Fruit fly (Drosophila melanogaster) whole organism, embryonic: ENCODE results near the gene Myo95E.
A peak's percentile ranks its signal among the peaks of the same experiment; 100 is the strongest.

ENCODE experiments used
- BtbVII ChIP-seq: fragments of 200-800 bp; sonication (Bioruptor generic); optimal IDR thresholded peaks from 3 replicates; lab custom pipeline; 2017; ENCODE audit warnings: missing biosample characterization, mild to moderate bottlenecking, missing genetic modification characterization
- CG1024 ChIP-seq: fragments of 200-800 bp; sonication (Bioruptor generic); IDR thresholded peaks from 2 replicates; pipeline ENCODE4 v1.3.6; 2022; ENCODE audit warnings: missing biosample characterization, missing genetic modification characterization
- CG11398 ChIP-seq: fragments of 200-800 bp; sonication (Bioruptor generic); optimal IDR thresholded peaks from 2 replicates; lab custom pipeline; 2016; ENCODE audit warnings: missing biosample characterization, missing genetic modification characterization
- CG12104 ChIP-seq: fragments of 200-800 bp; sonication (Bioruptor generic); optimal IDR thresholded peaks from 3 replicates; lab custom pipeline; 2016; ENCODE audit warnings: missing biosample characterization, missing genetic modification characterization
- CG12236 ChIP-seq: fragments of 200-800 bp; sonication (Bioruptor generic); optimal IDR thresholded peaks from 2 replicates; lab custom pipeline; 2016; ENCODE audit warnings: missing biosample characterization, missing genetic modification characterization
- CG12659 ChIP-seq: fragments of 200-800 bp; sonication (Bioruptor generic); optimal IDR thresholded peaks from 3 replicates; lab custom pipeline; 2017; ENCODE audit warnings: mild to moderate bottlenecking, missing biosample characterization, missing genetic modification reagents, missing genetic modification characterization
- CG15514 ChIP-seq: fragments of 200-800 bp; sonication (Bioruptor generic); optimal IDR thresholded peaks from 3 replicates; lab custom pipeline; 2017; ENCODE audit warnings: missing biosample characterization, missing genetic modification characterization, mild to moderate bottlenecking, moderate library complexity, missing genetic modification reagents
- CG2116 ChIP-seq: fragments of 200-800 bp; sonication (Bioruptor generic); optimal IDR thresholded peaks from 3 replicates; lab custom pipeline; 2018; ENCODE audit warnings: missing biosample characterization, mild to moderate bottlenecking, missing genetic modification characterization
- CG2712 ChIP-seq: fragments of 200-800 bp; optimal IDR thresholded peaks from 3 replicates; lab custom pipeline; 2019; ENCODE audit warnings: missing biosample characterization, mild to moderate bottlenecking, missing genetic modification characterization, moderate library complexity
- CG31441 ChIP-seq: fragments of 200-800 bp; sonication (Bioruptor generic); IDR thresholded peaks from 2 replicates; pipeline ENCODE4 v1.3.6; 2022; ENCODE audit warnings: missing biosample characterization, missing genetic modification characterization
- CG32772 ChIP-seq: fragments of 200-800 bp; sonication (Bioruptor generic); IDR thresholded peaks from 2 replicates; pipeline ENCODE4 v1.3.6; 2022; ENCODE audit warnings: missing biosample characterization, missing genetic modification characterization
- CG4820 ChIP-seq: fragments of 200-800 bp; sonication (Bioruptor generic); optimal IDR thresholded peaks from 3 replicates; lab custom pipeline; 2016; ENCODE audit warnings: missing biosample characterization, missing genetic modification characterization
- CG5953 ChIP-seq: fragments of 200-800 bp; sonication (Bioruptor generic); IDR thresholded peaks from 2 replicates; pipeline ENCODE4 v1.3.6; 2022; ENCODE audit warnings: missing biosample characterization, missing genetic modification characterization
- CG6689 ChIP-seq: fragments of 200-800 bp; sonication (Bioruptor generic); IDR thresholded peaks from 2 replicates; pipeline ENCODE4 v1.3.6; 2022; ENCODE audit warnings: missing biosample characterization, missing genetic modification characterization
- CG8290 ChIP-seq, 3 experiments: fragments of 200-800 bp; sonication (Bioruptor generic); optimal IDR thresholded peaks; 2 replicates each; lab custom pipeline; 2016 to 2019; ENCODE audit warnings: missing biosample characterization in 3 of 3, missing genetic modification characterization in 3 of 3, mild to moderate bottlenecking in 2 of 3, moderate library complexity in 1 of 3
- CG8388 ChIP-seq: fragments of 200-800 bp; sonication (Bioruptor generic); optimal IDR thresholded peaks from 2 replicates; lab custom pipeline; 2019; ENCODE audit warnings: missing biosample characterization, mild to moderate bottlenecking, missing genetic modification characterization, moderate library complexity
- CG9437 ChIP-seq: fragments of 200-800 bp; sonication (Bioruptor generic); optimal IDR thresholded peaks from 2 replicates; lab custom pipeline; 2018; ENCODE audit warnings: missing biosample characterization, mild to moderate bottlenecking, missing genetic modification characterization
- CG9727 ChIP-seq: fragments of 200-800 bp; sonication (Bioruptor generic); optimal IDR thresholded peaks from 3 replicates; lab custom pipeline; 2017; ENCODE audit warnings: missing biosample characterization, mild to moderate bottlenecking, missing genetic modification characterization
- Dad ChIP-seq: fragments of 200-800 bp; sonication (Bioruptor generic); optimal IDR thresholded peaks from 3 replicates; lab custom pipeline; 2016; ENCODE audit warnings: missing biosample characterization, missing genetic modification characterization
- Dek ChIP-seq: fragments of 200-800 bp; sonication (Bioruptor generic); optimal IDR thresholded peaks from 3 replicates; lab custom pipeline; 2019; ENCODE audit warnings: missing biosample characterization, mild to moderate bottlenecking, missing genetic modification characterization, moderate library complexity
- Dref ChIP-seq: fragments of 200-800 bp; sonication (Bioruptor generic); IDR thresholded peaks from 2 replicates; pipeline ENCODE4 v1.3.6; 2022; ENCODE audit warnings: missing biosample characterization, missing genetic modification characterization
- ERR ChIP-seq: fragments of 200-800 bp; sonication (Bioruptor generic); optimal IDR thresholded peaks from 2 replicates; lab custom pipeline; 2016; ENCODE audit warnings: missing biosample characterization, missing genetic modification characterization
- Gug ChIP-seq: fragments of 200-800 bp; sonication (Bioruptor generic); IDR thresholded peaks from 4 replicates; pipeline ENCODE4 v1.3.6; 2022; ENCODE audit warnings: missing biosample characterization, missing genetic modification characterization
- MTF-1 ChIP-seq: fragments of 200-800 bp; sonication (Bioruptor generic); optimal IDR thresholded peaks from 2 replicates; lab custom pipeline; 2018; ENCODE audit warnings: missing biosample characterization, mild to moderate bottlenecking, missing genetic modification characterization, borderline replicate concordance
- Max ChIP-seq: fragments of 200-800 bp; sonication (Bioruptor generic); optimal IDR thresholded peaks from 2 replicates; lab custom pipeline; 2016; ENCODE audit warnings: missing biosample characterization, mild to moderate bottlenecking, missing genetic modification characterization
- PHDP ChIP-seq: fragments of 200-800 bp; sonication (Bioruptor generic); optimal IDR thresholded peaks from 3 replicates; lab custom pipeline; 2018; ENCODE audit warnings: missing biosample characterization, mild to moderate bottlenecking, missing genetic modification characterization, moderate library complexity
- Ptx1 ChIP-seq: fragments of 200-800 bp; sonication (Bioruptor generic); IDR thresholded peaks from 2 replicates; pipeline ENCODE4 v1.3.6; 2022; ENCODE audit warnings: missing biosample characterization, missing genetic modification characterization
- Sox100B ChIP-seq: fragments of 200-800 bp; sonication (Bioruptor generic); optimal IDR thresholded peaks from 3 replicates; lab custom pipeline; 2018; ENCODE audit warnings: missing biosample characterization, mild to moderate bottlenecking, missing genetic modification characterization
- Spps ChIP-seq: fragments of 200-800 bp; sonication (Bioruptor generic); optimal IDR thresholded peaks from 2 replicates; lab custom pipeline; 2018; ENCODE audit warnings: missing biosample characterization, mild to moderate bottlenecking, missing genetic modification characterization
- Sry-β ChIP-seq: fragments of 200-800 bp; sonication (Bioruptor generic); optimal IDR thresholded peaks from 2 replicates; lab custom pipeline; 2018; ENCODE audit warnings: missing biosample characterization, mild to moderate bottlenecking, missing genetic modification characterization, moderate library complexity
- Taf1 ChIP-seq: fragments of 200-800 bp; sonication (Bioruptor generic); IDR thresholded peaks from 2 replicates; pipeline ENCODE4 v1.3.6; 2022; ENCODE audit warnings: missing biosample characterization, missing genetic modification characterization
- disco-r ChIP-seq: fragments of 200-800 bp; sonication (Bioruptor generic); optimal IDR thresholded peaks from 2 replicates; lab custom pipeline; 2016; ENCODE audit warnings: missing biosample characterization, missing genetic modification characterization
- dmrt11E ChIP-seq: fragments of 200-800 bp; sonication (Bioruptor generic); optimal IDR thresholded peaks from 3 replicates; lab custom pipeline; 2018; ENCODE audit warnings: missing biosample characterization, mild to moderate bottlenecking, missing genetic modification characterization, moderate library complexity
- fd102C ChIP-seq: fragments of 200-800 bp; sonication (Bioruptor generic); optimal IDR thresholded peaks from 2 replicates; lab custom pipeline; 2018; ENCODE audit warnings: missing biosample characterization, mild to moderate bottlenecking, missing genetic modification characterization, moderate library complexity
- ftz-f1 ChIP-seq: fragments of 200-800 bp; sonication (Bioruptor generic); optimal IDR thresholded peaks from 2 replicates; lab custom pipeline; 2016; ENCODE audit warnings: missing biosample characterization, missing genetic modification characterization
- gem ChIP-seq: fragments of 200-800 bp; sonication (Bioruptor generic); optimal IDR thresholded peaks from 2 replicates; lab custom pipeline; 2019; ENCODE audit warnings: missing biosample characterization, mild to moderate bottlenecking, missing genetic modification characterization, moderate library complexity
- ind ChIP-seq: fragments of 200-800 bp; sonication (Bioruptor generic); optimal IDR thresholded peaks from 3 replicates; lab custom pipeline; 2016; ENCODE audit warnings: missing biosample characterization, missing genetic modification characterization
- ken ChIP-seq: fragments of 200-800 bp; sonication (Bioruptor generic); IDR thresholded peaks from 3 replicates; pipeline ENCODE4 v1.3.6; 2022; ENCODE audit warnings: missing biosample characterization, missing genetic modification characterization
- klu ChIP-seq: fragments of 200-800 bp; sonication (Bioruptor generic); IDR thresholded peaks from 2 replicates; pipeline ENCODE4 v1.3.6; 2022; ENCODE audit warnings: missing biosample characterization, missing genetic modification characterization
- lab ChIP-seq: fragments of 200-800 bp; sonication (Bioruptor generic); optimal IDR thresholded peaks from 3 replicates; lab custom pipeline; 2017; ENCODE audit warnings: missing biosample characterization, missing genetic modification characterization, mild to moderate bottlenecking, moderate library complexity, missing genetic modification reagents
- p53 ChIP-seq: fragments of 200-800 bp; sonication (Bioruptor generic); optimal IDR thresholded peaks from 2 replicates; lab custom pipeline; 2016; ENCODE audit warnings: missing biosample characterization, missing genetic modification characterization
- pb ChIP-seq: fragments of 200-800 bp; sonication (Bioruptor generic); optimal IDR thresholded peaks from 3 replicates; lab custom pipeline; 2016; ENCODE audit warnings: missing biosample characterization, missing genetic modification characterization
- ranshi ChIP-seq: fragments of 200-800 bp; sonication (Bioruptor generic); IDR thresholded peaks from 2 replicates; pipeline ENCODE4 v1.3.6; 2022; ENCODE audit warnings: missing biosample characterization, missing genetic modification characterization
- repo ChIP-seq: fragments of 200-800 bp; sonication (Bioruptor generic); optimal IDR thresholded peaks from 2 replicates; lab custom pipeline; 2016; ENCODE audit warnings: missing biosample characterization, missing genetic modification characterization
- sens ChIP-seq: fragments of 200-800 bp; sonication (Bioruptor generic); peaks from one replicate; lab custom pipeline; 2016; ENCODE audit warnings: missing biosample characterization, missing genetic modification characterization
- sens-2 ChIP-seq: fragments of 200-800 bp; sonication (Bioruptor generic); IDR thresholded peaks from 2 replicates; pipeline ENCODE4 v1.3.6; 2022; ENCODE audit warnings: missing biosample characterization, missing genetic modification characterization
- seq ChIP-seq: fragments of 200-800 bp; sonication (Bioruptor generic); IDR thresholded peaks from 2 replicates; pipeline ENCODE4 v1.3.6; 2022; ENCODE audit warnings: missing biosample characterization, missing genetic modification characterization
- shn ChIP-seq: fragments of 200-800 bp; sonication (Bioruptor generic); optimal IDR thresholded peaks from 3 replicates; lab custom pipeline; 2016; ENCODE audit warnings: missing biosample characterization, missing genetic modification characterization
- sqz ChIP-seq: fragments of 200-800 bp; sonication (Bioruptor generic); optimal IDR thresholded peaks from 3 replicates; lab custom pipeline; 2018; ENCODE audit warnings: missing biosample characterization, mild to moderate bottlenecking, missing genetic modification characterization
- tna ChIP-seq: fragments of 200-800 bp; sonication (Bioruptor generic); IDR thresholded peaks from 2 replicates; pipeline ENCODE4 v1.3.6; 2022; ENCODE audit warnings: missing biosample characterization, missing genetic modification characterization; ENCODE audit not compliant: partially characterized antibody
- vnd ChIP-seq: fragments of 200-800 bp; sonication (Bioruptor generic); IDR thresholded peaks from 3 replicates; pipeline ENCODE4 v1.3.6; 2022; ENCODE audit warnings: missing biosample characterization, missing genetic modification characterization; ENCODE audit not compliant: partially characterized antibody

Gene Myo95E

DNA sequence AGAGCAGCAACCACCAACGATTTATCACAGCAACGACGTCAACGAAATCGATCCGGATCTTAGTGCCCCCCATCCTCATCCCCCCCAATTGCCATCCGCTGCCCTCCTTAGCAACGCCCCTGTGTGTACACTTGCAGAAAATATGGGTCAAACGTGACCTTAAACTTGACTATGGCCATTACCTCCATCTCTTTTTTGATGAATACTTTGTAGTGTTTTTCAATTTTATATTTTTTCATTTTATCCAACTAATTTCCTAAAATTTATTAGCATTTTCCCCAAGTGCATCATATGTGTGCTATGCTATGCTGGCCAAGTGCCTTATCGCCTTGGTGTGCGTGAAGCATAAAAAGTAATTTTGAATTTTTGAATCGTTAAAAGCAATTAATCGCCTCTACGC is 18.3 kb downstream of the Myo95E start (continued):
- TF ChIP-seq sens: peak; percentile 82
- TF ChIP-seq CG15514 (GFP tag; lab: Kevin White, UChicago): no peak
- TF ChIP-seq Gug (GFP tag; lab: Robert Waterston, UW): 0 out of 4 replicates have a peak, but pooled peaks have one; percentile 13
- no peak for TF ChIP-seq CG12236 (GFP tag; lab: Kevin White, UChicago)
- no peak for TF ChIP-seq CG11398
- no peak for TF ChIP-seq ftz-f1 (GFP tag; lab: Kevin White, UChicago)
- TF ChIP-seq klu (GFP tag; lab: Robert Waterston, UW): no peak
- TF ChIP-seq PHDP (tag; lab: Kevin White, UChicago): no peak
- TF ChIP-seq CG32772 (GFP tag; lab: Robert Waterston, UW): no peak
- TF ChIP-seq CG6689 (GFP tag; lab: Robert Waterston, UW): no peak; the same call in 1 of the 2 replicates
- peak; percentile 37 for TF ChIP-seq CG4820 (GFP tag; lab: Kevin White, UChicago)
- TF ChIP-seq gem (tag; lab: Kevin White, UChicago): peak; percentile 60
- no peak for TF ChIP-seq Dref (GFP tag; lab: Robert Waterston, UW)
- TF ChIP-seq vnd (GFP tag; lab: Robert Waterston, UW): no peak
- no peak for TF ChIP-seq MTF-1 (GFP tag; lab: Kevin White, UChicago)
- TF ChIP-seq sqz (GFP tag; lab: Kevin White, UChicago): no peak
- TF ChIP-seq CG5953: no peak
- peak; percentile 12 for TF ChIP-seq CG8388
- TF ChIP-seq Taf1: no peak
- no peak for TF ChIP-seq CG12659 (GFP tag; lab: Kevin White, UChicago)
- no peak for TF ChIP-seq p53
- TF ChIP-seq disco-r (GFP tag; lab: Kevin White, UChicago): no peak
- peak; percentile 23 for TF ChIP-seq dmrt11E
- TF ChIP-seq lab (GFP tag; lab: Kevin White, UChicago): peak; percentile 24
- TF ChIP-seq Ptx1: peak; percentile 51; the same call in 1 of the 2 replicates
- no peak for TF ChIP-seq Sry-β
- no peak for TF ChIP-seq CG8290 (GFP tag; optimal IDR thresholded peaks at IDR 0.05; lab: Kevin White, UChicago)
- no peak for TF ChIP-seq CG8290 (tag; optimal IDR thresholded peaks at IDR 0.05; lab: Kevin White, UChicago)
- no peak for TF ChIP-seq ERR (GFP tag; lab: Kevin White, UChicago)
- no peak for TF ChIP-seq Sox100B (GFP tag; lab: Kevin White, UChicago)
- TF ChIP-seq CG12104 (GFP tag; lab: Kevin White, UChicago): no peak
- peak; percentile 47; the same call in 1 of the 2 replicates for TF ChIP-seq CG31441 (GFP tag; lab: Robert Waterston, UW)
- TF ChIP-seq pb (GFP tag; lab: Kevin White, UChicago): no peak
- TF ChIP-seq Spps (tag; lab: Kevin White, UChicago): no peak
- TF ChIP-seq CG9727 (GFP tag; lab: Kevin White, UChicago): no peak
- TF ChIP-seq Dek: no peak
- TF ChIP-seq ken (GFP tag; lab: Robert Waterston, UW): 0 out of 3 replicates have a peak, but pooled peaks have one; percentile 26
- TF ChIP-seq Max (GFP tag; lab: Kevin White, UChicago): no peak
- TF ChIP-seq CG9437 (GFP tag; lab: Kevin White, UChicago): no peak
- TF ChIP-seq tna (GFP tag; lab: Robert Waterston, UW): no peak
- no peak for TF ChIP-seq BtbVII (GFP tag; lab: Kevin White, UChicago)
- TF ChIP-seq seq (GFP tag; lab: Robert Waterston, UW): no peak
- no peak for TF ChIP-seq fd102C
- TF ChIP-seq ranshi (GFP tag; lab: Robert Waterston, UW): 0 out of 2 replicates have a peak, but pooled peaks have one; percentile 21
- TF ChIP-seq repo (GFP tag; lab: Kevin White, UChicago): no peak
- TF ChIP-seq shn (GFP tag; lab: Kevin White, UChicago): no peak
- peak; percentile 58 for TF ChIP-seq CG2712 (tag; lab: Kevin White, UChicago)
- no peak for TF ChIP-seq sens-2 (GFP tag; lab: Robert Waterston, UW)
- no peak for TF ChIP-seq CG2116 (GFP tag; lab: Kevin White, UChicago)
- peak; percentile 23 for TF ChIP-seq ind
- no peak for TF ChIP-seq CG1024 (GFP tag; lab: Robert Waterston, UW)
- no peak for TF ChIP-seq Dad
